Fruit fly (Drosophila melanogaster) S2 (cell line): ENCODE measurements around the gene GluRIID.

ENCODE experiments used
- CG8478 ChIP-seq: fragments of >200 bp; optimal IDR thresholded peaks from 2 replicates; lab custom pipeline; 2018
- CTCF ChIP-seq, 2 experiments: fragments of >200 bp; optimal IDR thresholded peaks; 2 replicates each; lab custom pipeline; 2018

DNA sequence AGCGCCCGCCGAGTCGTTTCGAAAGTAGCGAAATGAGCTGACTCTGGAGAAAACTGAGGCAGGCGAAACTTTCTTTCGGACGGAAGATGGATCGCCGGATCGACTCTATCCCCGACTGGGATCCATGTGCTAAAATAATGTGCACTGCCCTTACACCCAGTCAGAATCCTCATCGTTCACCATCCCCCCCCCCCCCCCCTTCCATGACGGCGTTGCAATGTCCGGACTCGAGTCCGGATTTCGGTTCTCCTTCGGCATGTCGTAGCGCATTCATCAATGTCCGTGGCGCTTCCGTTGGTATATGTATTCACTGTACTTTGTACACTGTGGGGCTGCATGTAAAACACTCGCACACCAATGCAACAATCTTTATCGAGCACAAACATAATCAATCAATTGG, 47.2 kb downstream of the GluRIID start:
- TF ChIP-seq CTCF (optimal IDR thresholded peaks at IDR 0.05; lab: Kevin White, UChicago): no peak
- TF ChIP-seq CG8478: no peak
